Worm (Caenorhabditis elegans) whole organism, L1 larva: ENCODE measurements around the gene clec-37.

Experiments used
- alr-1 ChIP-seq: fragments of 200-800 bp; sonication (Bioruptor generic); optimal IDR thresholded peaks from 2 replicates; lab custom pipeline; 2018; ENCODE audit warnings: borderline replicate concordance, mild to moderate bottlenecking, missing genetic modification characterization, missing compliant biosample characterization
- fkh-4 ChIP-seq: sonication (generic microtip); optimal IDR thresholded peaks from 2 replicates; lab custom pipeline; 2016; ENCODE audit warnings: missing compliant biosample characterization, missing genetic modification characterization, borderline replicate concordance
- lsy-2 ChIP-seq, 2 experiments: fragments of 150-350 bp; optimal IDR thresholded peaks; 2 replicates each; lab custom pipeline; 2014; ENCODE audit warnings: missing biosample characterization in 2 of 2, missing genetic modification characterization in 2 of 2
- nhr-77 ChIP-seq: fragments of 150-350 bp; optimal IDR thresholded peaks from 2 replicates; lab custom pipeline; 2014; ENCODE audit warnings: missing biosample characterization, missing genetic modification characterization
- unc-62 ChIP-seq: fragments of 150-350 bp; optimal IDR thresholded peaks from 2 replicates; lab custom pipeline; 2014; ENCODE audit warnings: missing biosample characterization, missing genetic modification reagents, missing genetic modification characterization
- ztf-4 ChIP-seq: fragments of 150-350 bp; optimal IDR thresholded peaks from 2 replicates; lab custom pipeline; 2014; ENCODE audit warnings: missing biosample characterization, missing genetic modification characterization

DNA sequence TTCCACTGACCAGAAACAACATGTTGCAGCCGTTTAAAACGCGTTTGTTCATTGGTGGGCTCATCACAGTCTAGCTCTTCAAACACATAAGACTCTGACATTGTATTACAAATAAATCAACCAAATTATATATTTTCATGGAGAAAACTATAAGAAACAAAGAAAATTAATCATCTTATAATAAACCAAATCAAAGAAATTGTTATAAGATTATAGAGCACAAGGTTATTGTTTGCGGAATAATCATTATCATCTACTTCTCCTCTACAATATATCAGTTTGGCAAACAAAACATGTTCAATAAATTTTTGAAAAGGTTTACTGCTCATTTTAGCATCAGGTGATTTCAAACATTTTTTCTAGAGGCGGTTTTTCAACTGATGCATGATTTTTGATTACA is 9.8 kb upstream of the clec-37 start, which contains the start of the genes clec-32 and clec-24:
- no peak for TF ChIP-seq alr-1
- no peak for TF ChIP-seq ztf-4 (tag; lab: Kevin White, UChicago)
- TF ChIP-seq lsy-2 (tag; optimal IDR thresholded peaks at IDR 0.05; lab: Kevin White, UChicago) = no peak
- no peak for TF ChIP-seq unc-62 (GFP tag; lab: Kevin White, UChicago)
- no peak for TF ChIP-seq fkh-4 (tag; lab: Kevin White, UChicago)
- TF ChIP-seq nhr-77 (tag; lab: Kevin White, UChicago) = no peak
